Worm (Caenorhabditis elegans) whole organism, L2 larva: ENCODE measurements around the gene irld-3.

Experiments
- C34F6.9 ChIP-seq: fragments of 150-350 bp; optimal IDR thresholded peaks from 2 replicates; lab custom pipeline; 2014; ENCODE audit warnings: missing biosample characterization, missing genetic modification characterization
- Y55F3AM.14 ChIP-seq: fragments of 200-800 bp; sonication (Bioruptor generic); optimal IDR thresholded peaks from 2 replicates; lab custom pipeline; 2018; ENCODE audit warnings: mild to moderate bottlenecking, missing genetic modification characterization, missing compliant biosample characterization
- ZK546.5 ChIP-seq: sonication (generic microtip); optimal IDR thresholded peaks from 2 replicates; lab custom pipeline; 2017; ENCODE audit warnings: missing biosample characterization, missing genetic modification characterization
- alr-1 ChIP-seq: fragments of 150-350 bp; optimal IDR thresholded peaks from 2 replicates; lab custom pipeline; 2014; ENCODE audit warnings: missing biosample characterization, missing genetic modification characterization
- aly-2 ChIP-seq: fragments of 150-350 bp; optimal IDR thresholded peaks from 2 replicates; lab custom pipeline; 2014; ENCODE audit warnings: missing biosample characterization, missing genetic modification characterization
- ama-1 ChIP-seq: fragments of 150-350 bp; optimal IDR thresholded peaks from 2 replicates; lab custom pipeline; 2018; ENCODE audit warnings: inconsistent platforms
- blmp-1 ChIP-seq: sonication (generic microtip); optimal IDR thresholded peaks from 2 replicates; lab custom pipeline; 2017; ENCODE audit warnings: missing genetic modification characterization, mild to moderate bottlenecking, missing compliant biosample characterization, antibody characterized with exemption, moderate library complexity; ENCODE audit not compliant: insufficient read depth
- ceh-16 ChIP-seq: fragments of 150-350 bp; optimal IDR thresholded peaks from 2 replicates; lab custom pipeline; 2014; ENCODE audit warnings: missing biosample characterization, missing genetic modification characterization
- ceh-82 ChIP-seq: fragments of 150-350 bp; optimal IDR thresholded peaks from 2 replicates; lab custom pipeline; 2014; ENCODE audit warnings: missing biosample characterization, missing genetic modification characterization
- dmd-4 ChIP-seq: sonication (generic microtip); optimal IDR thresholded peaks from 2 replicates; lab custom pipeline; 2017; ENCODE audit warnings: missing biosample characterization, missing genetic modification characterization
- egl-27 ChIP-seq: sonication (generic microtip); optimal IDR thresholded peaks from 3 replicates; lab custom pipeline; 2017; ENCODE audit warnings: missing biosample characterization, missing genetic modification reagents, missing genetic modification characterization
- elt-3 ChIP-seq: sonication (generic microtip); optimal IDR thresholded peaks from 2 replicates; lab custom pipeline; 2017; ENCODE audit warnings: missing biosample characterization, missing genetic modification characterization
- fos-1 ChIP-seq: fragments of 150-350 bp; optimal IDR thresholded peaks from 2 replicates; lab custom pipeline; 2014; ENCODE audit warnings: missing biosample characterization, missing genetic modification characterization
- lin-13 ChIP-seq: fragments of 150-350 bp; optimal IDR thresholded peaks from 2 replicates; lab custom pipeline; 2014; ENCODE audit warnings: missing biosample characterization, missing genetic modification reagents, missing genetic modification characterization
- lin-39 ChIP-seq: fragments of 150-350 bp; optimal IDR thresholded peaks from 2 replicates; lab custom pipeline; 2014; ENCODE audit warnings: missing biosample characterization, missing genetic modification reagents, missing genetic modification characterization
- lsy-2 ChIP-seq, 2 experiments: fragments of 150-350 bp in 1 of 2; sonication (generic microtip) in 1 of 2; optimal IDR thresholded peaks; 2 replicates each; lab custom pipeline; 2014 to 2017; ENCODE audit warnings: missing biosample characterization in 2 of 2, missing genetic modification characterization in 2 of 2
- mab-5 ChIP-seq: fragments of 150-350 bp; optimal IDR thresholded peaks from 2 replicates; lab custom pipeline; 2014; ENCODE audit warnings: missing biosample characterization, missing genetic modification characterization
- mbf-1 ChIP-seq: sonication (generic microtip); optimal IDR thresholded peaks from 2 replicates; lab custom pipeline; 2017; ENCODE audit warnings: missing biosample characterization, missing genetic modification characterization
- mdl-1 ChIP-seq, 2 experiments: fragments of 150-350 bp in 1 of 2; sonication (generic microtip) in 1 of 2; optimal IDR thresholded peaks; 2 replicates each; lab custom pipeline; 2017; ENCODE audit warnings: missing biosample characterization in 2 of 2, missing genetic modification characterization in 2 of 2
- nhr-10 ChIP-seq: sonication (generic microtip); optimal IDR thresholded peaks from 2 replicates; lab custom pipeline; 2017; ENCODE audit warnings: missing biosample characterization, missing genetic modification characterization
- nhr-11 ChIP-seq: fragments of 150-350 bp; optimal IDR thresholded peaks from 2 replicates; lab custom pipeline; 2014; ENCODE audit warnings: missing biosample characterization, missing genetic modification characterization
- nhr-12 ChIP-seq: fragments of 150-350 bp; optimal IDR thresholded peaks from 2 replicates; lab custom pipeline; 2014; ENCODE audit warnings: missing biosample characterization, missing genetic modification characterization
- nhr-129 ChIP-seq: fragments of 150-350 bp; optimal IDR thresholded peaks from 2 replicates; lab custom pipeline; 2014; ENCODE audit warnings: missing biosample characterization, missing genetic modification characterization
- nhr-21 ChIP-seq: fragments of 150-350 bp; optimal IDR thresholded peaks from 2 replicates; lab custom pipeline; 2014; ENCODE audit warnings: missing biosample characterization, missing genetic modification characterization
- nhr-23 ChIP-seq: fragments of 150-350 bp; optimal IDR thresholded peaks from 2 replicates; lab custom pipeline; 2014; ENCODE audit warnings: missing biosample characterization, missing genetic modification reagents, missing genetic modification characterization
- nhr-237 ChIP-seq: fragments of 150-350 bp; optimal IDR thresholded peaks from 2 replicates; lab custom pipeline; 2014; ENCODE audit warnings: missing biosample characterization, missing genetic modification characterization
- nhr-25 ChIP-seq: fragments of 150-350 bp; sonication (generic microtip); optimal IDR thresholded peaks from 3 replicates; lab custom pipeline; 2014; ENCODE audit warnings: missing biosample characterization, missing genetic modification characterization
- nhr-6 ChIP-seq: fragments of 150-350 bp; optimal IDR thresholded peaks from 2 replicates; lab custom pipeline; 2014; ENCODE audit warnings: missing biosample characterization, missing genetic modification characterization
- nhr-77 ChIP-seq: fragments of 150-350 bp; optimal IDR thresholded peaks from 2 replicates; lab custom pipeline; 2014; ENCODE audit warnings: missing biosample characterization, missing genetic modification characterization
- peb-1 ChIP-seq: fragments of 150-350 bp; optimal IDR thresholded peaks from 2 replicates; lab custom pipeline; 2014; ENCODE audit warnings: missing biosample characterization, missing genetic modification characterization
- sma-9 ChIP-seq, 2 experiments: fragments of 150-350 bp in 1 of 2; sonication (generic microtip) in 1 of 2; optimal IDR thresholded peaks; 2 replicates each; lab custom pipeline; 2014 to 2016; ENCODE audit warnings: missing genetic modification characterization in 2 of 2, mild to moderate bottlenecking in 1 of 2, missing biosample characterization in 1 of 2, missing compliant biosample characterization in 1 of 2, missing genetic modification reagents in 1 of 2, moderate library complexity in 1 of 2
- unc-39 ChIP-seq: fragments of 150-350 bp; optimal IDR thresholded peaks from 2 replicates; lab custom pipeline; 2014; ENCODE audit warnings: missing biosample characterization, missing genetic modification characterization
- unc-62 ChIP-seq: fragments of 150-350 bp; optimal IDR thresholded peaks from 2 replicates; lab custom pipeline; 2014; ENCODE audit warnings: missing biosample characterization, missing genetic modification reagents, missing genetic modification characterization
- zag-1 ChIP-seq: fragments of 150-350 bp; optimal IDR thresholded peaks from 2 replicates; lab custom pipeline; 2014; ENCODE audit warnings: missing biosample characterization, missing genetic modification characterization
- ztf-1 ChIP-seq: fragments of 200-800 bp; sonication (Bioruptor generic); conservative IDR thresholded peaks from 2 replicates; pipeline ENCODE4 v1.3.6; 2022; ENCODE audit warnings: missing genetic modification characterization, missing compliant biosample characterization
- ztf-11 ChIP-seq: sonication (generic microtip); optimal IDR thresholded peaks from 2 replicates; lab custom pipeline; 2017; ENCODE audit warnings: missing biosample characterization, missing genetic modification characterization

Gene irld-3

DNA sequence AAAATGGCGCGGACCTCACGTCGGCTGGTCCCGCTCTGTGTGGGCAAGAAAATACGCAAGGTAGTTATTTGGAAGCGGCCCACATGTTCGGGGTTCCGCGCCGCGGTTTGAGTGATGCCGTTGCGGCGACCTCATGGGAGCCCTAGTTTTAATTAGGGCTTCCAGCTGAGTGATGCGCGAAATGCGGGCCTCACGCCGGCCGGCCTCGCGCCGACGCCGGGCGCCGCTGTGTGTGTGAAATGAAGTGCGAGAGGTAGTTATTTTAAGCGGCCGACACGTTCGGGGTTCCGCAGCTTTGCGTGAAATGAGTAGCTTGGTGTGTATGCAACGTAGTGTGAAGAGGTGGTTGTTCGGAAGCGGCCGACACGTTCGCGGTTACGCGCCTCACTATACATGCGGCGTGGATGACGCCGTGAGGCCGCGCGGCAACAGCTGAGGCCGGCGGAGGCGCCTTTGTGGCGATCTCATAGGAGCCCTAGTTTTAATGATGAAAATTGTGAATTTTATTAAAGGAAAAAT is 11.6 kb upstream of the irld-3 start:
- TF ChIP-seq egl-27 (no peak), aly-2 (tag; lab: Kevin White, UChicago) (no peak), unc-62 (no peak), nhr-129 (tag; lab: Kevin White, UChicago) (no peak), blmp-1 (tag; lab: Kevin White, UChicago) (no peak), mab-5 (tag; lab: Kevin White, UChicago) (no peak), mbf-1 (tag; lab: Kevin White, UChicago) (no peak), nhr-11 (no peak), ztf-1 (GFP tag; lab: Robert Waterston, UW) (no peak), nhr-23 (tag; lab: Kevin White, UChicago) (no peak), nhr-12 (tag; lab: Kevin White, UChicago) (no peak), dmd-4 (no peak), ceh-82 (no peak)

- TF ChIP-seq mab-5 (tag; lab: Kevin White, UChicago) (no peak), mdl-1 (tag; optimal IDR thresholded peaks at IDR 0.05; lab: Kevin White, UChicago) (no peak), sma-9 (GFP tag; optimal IDR thresholded peaks at IDR 0.05; lab: Kevin White, UChicago) (no peak), sma-9 (tag; optimal IDR thresholded peaks at IDR 0.05; lab: Kevin White, UChicago) (no peak), nhr-129 (tag; lab: Kevin White, UChicago) (no peak), Y55F3AM.14 (GFP tag; lab: Kevin White, UChicago) (no peak), fos-1 (tag; lab: Kevin White, UChicago) (no peak), alr-1 (no peak), dmd-4 (no peak), nhr-6 (no peak), unc-39 (tag; lab: Kevin White, UChicago) (no peak), lsy-2 (tag; optimal IDR thresholded peaks at IDR 0.05; lab: Kevin White, UChicago) (no peak), C34F6.9 (tag; lab: Kevin White, UChicago) (no peak), lin-39 (tag; lab: Kevin White, UChicago) (no peak), ztf-11 (tag; lab: Kevin White, UChicago) (no peak), nhr-23 (tag; lab: Kevin White, UChicago) (no peak), egl-27 (no peak)
Measured at ce11 chrV:3146932-3147331, 8.5 kb upstream of the irld-3 start, which contains the start of gene srab-11. srab-11 (minus strand) TSS chrV:3147032.

- TF ChIP-seq blmp-1 (tag; lab: Kevin White, UChicago) (no peak), nhr-77 (tag; lab: Kevin White, UChicago) (no peak), mdl-1 (tag; optimal IDR thresholded peaks at IDR 0.05; lab: Kevin White, UChicago) (no peak), ZK546.5 (tag; lab: Kevin White, UChicago) (no peak), ceh-16 (tag; lab: Kevin White, UChicago) (no peak), alr-1 (no peak), nhr-12 (tag; lab: Kevin White, UChicago) (no peak), mab-5 (tag; lab: Kevin White, UChicago) (no peak), nhr-25 (tag; lab: Kevin White, UChicago) (no peak), ztf-1 (GFP tag; lab: Robert Waterston, UW) (no peak), nhr-237 (tag; lab: Kevin White, UChicago) (no peak), nhr-23 (tag; lab: Kevin White, UChicago) (no peak), peb-1 (tag; lab: Kevin White, UChicago) (no peak), sma-9 (GFP tag; optimal IDR thresholded peaks at IDR 0.05; lab: Kevin White, UChicago) (no peak), sma-9 (tag; optimal IDR thresholded peaks at IDR 0.05; lab: Kevin White, UChicago) (no peak)
- TF ChIP-seq, all 48 proteins: peak for 0
Measured at ce11 chrV:3145241-3145640, 6.9 kb upstream of the irld-3 start.

ce11 chrV:3144494-3144893 is 6.1 kb upstream of the irld-3 start, which contains the start of gene srab-10:
srab-10 (minus strand) TSS chrV:3144594.
- TF ChIP-seq nhr-10 (tag; lab: Kevin White, UChicago) (no peak), ztf-1 (GFP tag; lab: Robert Waterston, UW) (no peak), nhr-77 (tag; lab: Kevin White, UChicago) (no peak), unc-39 (tag; lab: Kevin White, UChicago) (no peak), nhr-6 (no peak), ama-1 (lab: Kevin White, UChicago) (no peak), elt-3 (tag; lab: Kevin White, UChicago) (no peak), nhr-129 (tag; lab: Kevin White, UChicago) (no peak), aly-2 (tag; lab: Kevin White, UChicago) (no peak), zag-1 (tag; lab: Kevin White, UChicago) (no peak), alr-1 (no peak), lin-13 (GFP tag; lab: Kevin White, UChicago) (no peak), Y55F3AM.14 (GFP tag; lab: Kevin White, UChicago) (no peak), blmp-1 (tag; lab: Kevin White, UChicago) (no peak), nhr-21 (tag; lab: Kevin White, UChicago) (no peak), egl-27 (no peak), lin-39 (tag; lab: Kevin White, UChicago) (no peak), nhr-237 (tag; lab: Kevin White, UChicago) (no peak)
